Fruit fly (Drosophila melanogaster): ENCODE data around the gene CG12112.

The CG12112 gene

dm6 chrX:8521492-8521891 is 38.5 kb downstream of the CG12112 start:
- TF ChIP-seq usp (GFP tag; optimal IDR thresholded peaks at IDR 0.05) (no peak), psq (optimal IDR thresholded peaks at IDR 0.05) (no peak)

- TF ChIP-seq usp (GFP tag; optimal IDR thresholded peaks at IDR 0.05) (no peak), psq (optimal IDR thresholded peaks at IDR 0.05) (no peak), Dll (optimal IDR thresholded peaks at IDR 0.05) (no peak)
Observed at dm6 chrX:8520517-8520916, 39.5 kb downstream of the CG12112 start.

- no peak for TF ChIP-seq EcR (GFP tag; optimal IDR thresholded peaks at IDR 0.05)
- no peak for TF ChIP-seq usp (GFP tag; optimal IDR thresholded peaks at IDR 0.05)
- TF ChIP-seq CG8478 (optimal IDR thresholded peaks at IDR 0.05), result no peak
- TF ChIP-seq Dll (optimal IDR thresholded peaks at IDR 0.05), result no peak
- no peak for TF ChIP-seq pan (optimal IDR thresholded peaks at IDR 0.05)
- no peak for TF ChIP-seq psq (optimal IDR thresholded peaks at IDR 0.05)
Observed at dm6 chrX:8518025-8518661, 41.8 kb downstream of the CG12112 start.

dm6 chrX:8517121-8518024 is 42.6 kb downstream of the CG12112 start, which contains the start of gene Nrg:
Nrg (plus strand) TSS chrX:8517373.
- no peak for TF ChIP-seq usp (GFP tag; optimal IDR thresholded peaks at IDR 0.05)

dm6 chrX:8512251-8512650 is 47.7 kb downstream of the CG12112 start:
- TF ChIP-seq usp (GFP tag; optimal IDR thresholded peaks at IDR 0.05) (no peak), pan (optimal IDR thresholded peaks at IDR 0.05) (no peak), EcR (GFP tag; optimal IDR thresholded peaks at IDR 0.05) (no peak), Dll (optimal IDR thresholded peaks at IDR 0.05) (no peak), psq (optimal IDR thresholded peaks at IDR 0.05) (no peak), CG8478 (optimal IDR thresholded peaks at IDR 0.05) (no peak)

dm6 chrX:8510731-8511130 is 49.3 kb downstream of the CG12112 start:
- TF ChIP-seq pan (optimal IDR thresholded peaks at IDR 0.05), result no peak
- TF ChIP-seq CG8478 (optimal IDR thresholded peaks at IDR 0.05), result no peak
- no peak for TF ChIP-seq EcR (GFP tag; optimal IDR thresholded peaks at IDR 0.05)
- no peak for TF ChIP-seq usp (GFP tag; optimal IDR thresholded peaks at IDR 0.05)
- TF ChIP-seq psq (optimal IDR thresholded peaks at IDR 0.05), result no peak
- no peak for TF ChIP-seq Dll (optimal IDR thresholded peaks at IDR 0.05)
